Fruit fly (Drosophila melanogaster): ENCODE data around the gene CG9628.

dm6 chr3L:14625568-14625996, 3.0 kb downstream of the CG9628 start:
- TF ChIP-seq CG1621 (tag; optimal IDR thresholded peaks at IDR 0.05), result no peak
- no peak for TF ChIP-seq OdsH (GFP tag; optimal IDR thresholded peaks at IDR 0.05)
- no peak for TF ChIP-seq fd85E (GFP tag; optimal IDR thresholded peaks at IDR 0.05)
- TF ChIP-seq Blimp-1 (GFP tag; optimal IDR thresholded peaks at IDR 0.05), result peak; percentile 36

Data from whole organism, prepupa.